Worm (Caenorhabditis elegans) whole organism, L2 larva: Measurements from ENCODE around the gene D2096.9.

ENCODE experiments used
- C34F6.9 ChIP-seq: fragments of 150-350 bp; optimal IDR thresholded peaks from 2 replicates; lab custom pipeline; 2014; ENCODE audit warnings: missing biosample characterization, missing genetic modification characterization
- F13H6.1 ChIP-seq: sonication (generic microtip); optimal IDR thresholded peaks from 2 replicates; lab custom pipeline; 2016; ENCODE audit warnings: missing genetic modification characterization, missing compliant biosample characterization
- R02D3.7 ChIP-seq: fragments of 150-350 bp; optimal IDR thresholded peaks from 2 replicates; lab custom pipeline; 2014; ENCODE audit warnings: missing biosample characterization, missing genetic modification characterization
- Y55F3AM.14 ChIP-seq: fragments of 200-800 bp; sonication (Bioruptor generic); optimal IDR thresholded peaks from 2 replicates; lab custom pipeline; 2018; ENCODE audit warnings: mild to moderate bottlenecking, missing genetic modification characterization, missing compliant biosample characterization
- ZK546.5 ChIP-seq: sonication (generic microtip); optimal IDR thresholded peaks from 2 replicates; lab custom pipeline; 2017; ENCODE audit warnings: missing biosample characterization, missing genetic modification characterization
- alr-1 ChIP-seq: fragments of 150-350 bp; optimal IDR thresholded peaks from 2 replicates; lab custom pipeline; 2014; ENCODE audit warnings: missing biosample characterization, missing genetic modification characterization
- aly-2 ChIP-seq: fragments of 150-350 bp; optimal IDR thresholded peaks from 2 replicates; lab custom pipeline; 2014; ENCODE audit warnings: missing biosample characterization, missing genetic modification characterization
- blmp-1 ChIP-seq: sonication (generic microtip); optimal IDR thresholded peaks from 2 replicates; lab custom pipeline; 2017; ENCODE audit warnings: missing genetic modification characterization, mild to moderate bottlenecking, missing compliant biosample characterization, antibody characterized with exemption, moderate library complexity; ENCODE audit not compliant: insufficient read depth
- ceh-16 ChIP-seq: fragments of 150-350 bp; optimal IDR thresholded peaks from 2 replicates; lab custom pipeline; 2014; ENCODE audit warnings: missing biosample characterization, missing genetic modification characterization
- ceh-82 ChIP-seq: fragments of 150-350 bp; optimal IDR thresholded peaks from 2 replicates; lab custom pipeline; 2014; ENCODE audit warnings: missing biosample characterization, missing genetic modification characterization
- crh-2 ChIP-seq: sonication (generic microtip); optimal IDR thresholded peaks from 2 replicates; lab custom pipeline; 2017; ENCODE audit warnings: missing biosample characterization, missing genetic modification characterization
- dmd-4 ChIP-seq: sonication (generic microtip); optimal IDR thresholded peaks from 2 replicates; lab custom pipeline; 2017; ENCODE audit warnings: missing biosample characterization, missing genetic modification characterization
- egl-27 ChIP-seq: sonication (generic microtip); optimal IDR thresholded peaks from 3 replicates; lab custom pipeline; 2017; ENCODE audit warnings: missing biosample characterization, missing genetic modification reagents, missing genetic modification characterization
- elt-1 ChIP-seq: fragments of 150-350 bp; optimal IDR thresholded peaks from 2 replicates; lab custom pipeline; 2014; ENCODE audit warnings: missing biosample characterization, missing genetic modification characterization
- fos-1 ChIP-seq: fragments of 150-350 bp; optimal IDR thresholded peaks from 2 replicates; lab custom pipeline; 2014; ENCODE audit warnings: missing biosample characterization, missing genetic modification characterization
- gmeb-1 ChIP-seq: fragments of 150-350 bp; optimal IDR thresholded peaks from 2 replicates; lab custom pipeline; 2014; ENCODE audit warnings: missing biosample characterization, missing genetic modification characterization
- lin-11 ChIP-seq: fragments of 150-350 bp; sonication (generic microtip); optimal IDR thresholded peaks from 2 replicates; lab custom pipeline; 2014; ENCODE audit warnings: missing biosample characterization, missing genetic modification characterization, inconsistent platforms, mixed read lengths
- lsy-2 ChIP-seq, 2 experiments: fragments of 150-350 bp in 1 of 2; sonication (generic microtip) in 1 of 2; optimal IDR thresholded peaks; 2 replicates each; lab custom pipeline; 2014 to 2017; ENCODE audit warnings: missing biosample characterization in 2 of 2, missing genetic modification characterization in 2 of 2
- mab-5 ChIP-seq: fragments of 150-350 bp; optimal IDR thresholded peaks from 2 replicates; lab custom pipeline; 2014; ENCODE audit warnings: missing biosample characterization, missing genetic modification characterization
- mbf-1 ChIP-seq: sonication (generic microtip); optimal IDR thresholded peaks from 2 replicates; lab custom pipeline; 2017; ENCODE audit warnings: missing biosample characterization, missing genetic modification characterization
- mdl-1 ChIP-seq, 2 experiments: fragments of 150-350 bp in 1 of 2; sonication (generic microtip) in 1 of 2; optimal IDR thresholded peaks; 2 replicates each; lab custom pipeline; 2017; ENCODE audit warnings: missing biosample characterization in 2 of 2, missing genetic modification characterization in 2 of 2
- nhr-10 ChIP-seq: sonication (generic microtip); optimal IDR thresholded peaks from 2 replicates; lab custom pipeline; 2017; ENCODE audit warnings: missing biosample characterization, missing genetic modification characterization
- nhr-12 ChIP-seq: fragments of 150-350 bp; optimal IDR thresholded peaks from 2 replicates; lab custom pipeline; 2014; ENCODE audit warnings: missing biosample characterization, missing genetic modification characterization
- nhr-129 ChIP-seq: fragments of 150-350 bp; optimal IDR thresholded peaks from 2 replicates; lab custom pipeline; 2014; ENCODE audit warnings: missing biosample characterization, missing genetic modification characterization
- nhr-21 ChIP-seq: fragments of 150-350 bp; optimal IDR thresholded peaks from 2 replicates; lab custom pipeline; 2014; ENCODE audit warnings: missing biosample characterization, missing genetic modification characterization
- nhr-23 ChIP-seq: fragments of 150-350 bp; optimal IDR thresholded peaks from 2 replicates; lab custom pipeline; 2014; ENCODE audit warnings: missing biosample characterization, missing genetic modification reagents, missing genetic modification characterization
- nhr-25 ChIP-seq: fragments of 150-350 bp; sonication (generic microtip); optimal IDR thresholded peaks from 3 replicates; lab custom pipeline; 2014; ENCODE audit warnings: missing biosample characterization, missing genetic modification characterization
- nhr-6 ChIP-seq: fragments of 150-350 bp; optimal IDR thresholded peaks from 2 replicates; lab custom pipeline; 2014; ENCODE audit warnings: missing biosample characterization, missing genetic modification characterization
- peb-1 ChIP-seq: fragments of 150-350 bp; optimal IDR thresholded peaks from 2 replicates; lab custom pipeline; 2014; ENCODE audit warnings: missing biosample characterization, missing genetic modification characterization
- sem-4 ChIP-seq: fragments of 150-350 bp; optimal IDR thresholded peaks from 2 replicates; lab custom pipeline; 2014; ENCODE audit warnings: missing biosample characterization, missing genetic modification reagents, missing genetic modification characterization
- sma-3 ChIP-seq: sonication (generic microtip); optimal IDR thresholded peaks from 2 replicates; lab custom pipeline; 2016; ENCODE audit warnings: missing genetic modification reagents, missing genetic modification characterization, missing compliant biosample characterization
- sma-9 ChIP-seq, 2 experiments: fragments of 150-350 bp in 1 of 2; sonication (generic microtip) in 1 of 2; optimal IDR thresholded peaks; 2 replicates each; lab custom pipeline; 2014 to 2016; ENCODE audit warnings: missing genetic modification characterization in 2 of 2, mild to moderate bottlenecking in 1 of 2, missing biosample characterization in 1 of 2, missing compliant biosample characterization in 1 of 2, missing genetic modification reagents in 1 of 2, moderate library complexity in 1 of 2
- unc-39 ChIP-seq: fragments of 150-350 bp; optimal IDR thresholded peaks from 2 replicates; lab custom pipeline; 2014; ENCODE audit warnings: missing biosample characterization, missing genetic modification characterization
- unc-55 ChIP-seq: fragments of 150-350 bp; sonication (generic microtip); optimal IDR thresholded peaks from 3 replicates; lab custom pipeline; 2014; ENCODE audit warnings: missing biosample characterization, missing genetic modification reagents, missing genetic modification characterization
- unc-62 ChIP-seq: fragments of 150-350 bp; optimal IDR thresholded peaks from 2 replicates; lab custom pipeline; 2014; ENCODE audit warnings: missing biosample characterization, missing genetic modification reagents, missing genetic modification characterization
- zag-1 ChIP-seq: fragments of 150-350 bp; optimal IDR thresholded peaks from 2 replicates; lab custom pipeline; 2014; ENCODE audit warnings: missing biosample characterization, missing genetic modification characterization
- ztf-1 ChIP-seq: fragments of 200-800 bp; sonication (Bioruptor generic); conservative IDR thresholded peaks from 2 replicates; pipeline ENCODE4 v1.3.6; 2022; ENCODE audit warnings: missing genetic modification characterization, missing compliant biosample characterization
- ztf-11 ChIP-seq: sonication (generic microtip); optimal IDR thresholded peaks from 2 replicates; lab custom pipeline; 2017; ENCODE audit warnings: missing biosample characterization, missing genetic modification characterization

Gene D2096.9

DNA sequence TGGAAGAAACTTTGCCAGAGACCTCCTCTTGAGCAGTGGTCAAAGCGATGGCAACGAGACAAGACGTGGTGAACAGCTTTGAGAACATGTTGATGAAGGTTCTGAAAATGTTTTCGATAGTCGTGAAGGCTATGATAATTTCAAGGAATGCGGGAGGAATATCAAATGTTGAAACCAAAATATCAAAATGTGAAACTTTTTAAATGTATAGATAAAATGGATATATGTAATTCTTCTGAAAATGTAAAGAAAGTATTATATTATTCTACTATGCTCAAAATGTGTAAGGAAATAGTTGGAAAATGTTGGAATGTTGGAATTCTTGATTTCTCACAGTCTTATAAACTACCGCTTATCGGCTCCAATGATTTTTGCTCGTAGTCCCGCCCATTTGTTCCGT lies 13.5 kb downstream of the D2096.9 start, which contains the start of gene D2096.6:
TSS of gene D2096.6 (minus strand) at position 101 of the 400 bp plus-strand sequence.
- TF ChIP-seq C34F6.9 (tag; lab: Kevin White, UChicago): no peak
- TF ChIP-seq nhr-25 (tag; lab: Kevin White, UChicago): no peak
- no peak for TF ChIP-seq nhr-129
- TF ChIP-seq Y55F3AM.14 (GFP tag; lab: Kevin White, UChicago): no peak
- no peak for TF ChIP-seq R02D3.7 (tag; lab: Kevin White, UChicago)
- no peak for TF ChIP-seq zag-1 (tag; lab: Kevin White, UChicago)
- TF ChIP-seq ceh-16: no peak
- no peak for TF ChIP-seq blmp-1 (tag; lab: Kevin White, UChicago)
- no peak for TF ChIP-seq alr-1 (tag; lab: Kevin White, UChicago)
- no peak for TF ChIP-seq dmd-4 (tag; lab: Kevin White, UChicago)
- TF ChIP-seq crh-2: no peak
- TF ChIP-seq, all 48 proteins: peak for 0

DNA sequence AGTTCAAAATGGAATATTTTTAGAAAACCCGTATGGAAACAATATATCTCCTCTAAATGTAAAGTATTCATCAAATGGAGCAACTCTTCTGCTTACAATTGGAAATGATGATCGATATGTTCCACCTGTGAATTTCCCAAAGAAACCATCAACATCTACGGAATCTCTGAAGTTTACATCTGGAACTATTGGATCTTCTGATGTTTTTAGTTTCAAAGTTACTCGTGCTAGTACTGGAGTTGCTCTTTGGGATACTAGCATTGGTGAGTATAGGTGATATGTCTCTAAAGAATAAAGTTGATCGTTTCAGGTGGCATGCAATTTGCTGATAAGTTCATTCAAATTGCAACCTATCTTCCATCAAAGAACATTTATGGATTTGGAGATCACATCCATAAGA lies 14.7 kb downstream of the D2096.9 start:
- no peak for TF ChIP-seq sma-3 (GFP tag; lab: Kevin White, UChicago)
- TF ChIP-seq aly-2 (tag; lab: Kevin White, UChicago): no peak
- TF ChIP-seq alr-1 (tag; lab: Kevin White, UChicago): no peak
- no peak for TF ChIP-seq mab-5 (tag; lab: Kevin White, UChicago)
- no peak for TF ChIP-seq crh-2
- no peak for TF ChIP-seq nhr-23 (tag; lab: Kevin White, UChicago)
- TF ChIP-seq F13H6.1 (tag; lab: Kevin White, UChicago): no peak
- no peak for TF ChIP-seq blmp-1 (tag; lab: Kevin White, UChicago)
- no peak for TF ChIP-seq lin-11
- no peak for TF ChIP-seq nhr-6 (tag; lab: Kevin White, UChicago)
- no peak for TF ChIP-seq unc-39 (tag; lab: Kevin White, UChicago)
- no peak for TF ChIP-seq mdl-1 (tag; optimal IDR thresholded peaks at IDR 0.05; lab: Kevin White, UChicago)
- no peak for TF ChIP-seq unc-62
- no peak for TF ChIP-seq mbf-1 (tag; lab: Kevin White, UChicago)
- TF ChIP-seq nhr-25 (tag; lab: Kevin White, UChicago): no peak

DNA sequence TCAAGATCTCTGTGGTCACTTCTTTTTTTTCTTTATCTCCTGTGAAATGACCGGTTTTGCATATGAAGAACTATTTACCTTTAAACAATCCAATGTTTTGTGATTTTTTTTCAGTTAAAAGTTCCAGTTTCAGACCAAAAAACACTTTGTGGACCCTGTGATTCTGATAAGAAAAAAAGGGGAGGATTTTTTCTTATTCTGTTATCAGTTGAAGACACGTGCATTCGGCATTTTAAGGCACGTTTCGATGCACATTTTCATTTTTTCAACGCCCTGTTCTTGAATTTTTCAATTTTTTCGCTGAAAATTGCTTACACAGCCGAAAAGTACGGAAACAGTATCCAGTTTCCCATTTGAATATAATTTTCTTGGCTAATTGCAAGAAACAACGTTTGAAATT lies 16.3 kb downstream of the D2096.9 start, which contains the start of gene aagr-1:
TSS of gene aagr-1 (plus strand) at position 227 of the 400 bp plus-strand sequence.
- no peak for TF ChIP-seq peb-1 (tag; lab: Kevin White, UChicago)
- peak; percentile 47 for TF ChIP-seq crh-2
- peak; percentile 45 for TF ChIP-seq fos-1 (tag; lab: Kevin White, UChicago)

ce11 chrIV:8363163-8363562 lies 19.4 kb downstream of the D2096.9 start, which contains the start of gene D2096.12:
D2096.12 (plus strand) TSS chrIV:8363463.
- TF ChIP-seq ceh-82 (tag; lab: Kevin White, UChicago) (no peak), unc-39 (tag; lab: Kevin White, UChicago) (no peak), nhr-12 (tag; lab: Kevin White, UChicago) (no peak), blmp-1 (tag; lab: Kevin White, UChicago) (no peak), gmeb-1 (no peak), nhr-129 (no peak), elt-1 (tag; lab: Kevin White, UChicago) (no peak), egl-27 (tag; lab: Kevin White, UChicago) (no peak), lin-11 (no peak), sem-4 (tag; lab: Kevin White, UChicago) (no peak), alr-1 (tag; lab: Kevin White, UChicago) (no peak), nhr-6 (tag; lab: Kevin White, UChicago) (no peak), ztf-1 (GFP tag; lab: Robert Waterston, UW) (no peak), crh-2 (no peak), C34F6.9 (tag; lab: Kevin White, UChicago) (no peak), lsy-2 (tag; optimal IDR thresholded peaks at IDR 0.05; lab: Kevin White, UChicago) (no peak)
- TF ChIP-seq, all 48 proteins: peak for 0

- TF ChIP-seq ztf-11: no peak
- no peak for TF ChIP-seq crh-2
- TF ChIP-seq fos-1 (tag; lab: Kevin White, UChicago): no peak
- no peak for TF ChIP-seq lin-11
- TF ChIP-seq F13H6.1 (tag; lab: Kevin White, UChicago): no peak
- TF ChIP-seq gmeb-1: no peak
- TF ChIP-seq unc-55 (GFP tag; lab: Kevin White, UChicago): no peak
- no peak for TF ChIP-seq dmd-4 (tag; lab: Kevin White, UChicago)
- no peak for TF ChIP-seq sma-9 (GFP tag; optimal IDR thresholded peaks at IDR 0.05; lab: Kevin White, UChicago)
- no peak for TF ChIP-seq sma-9 (tag; optimal IDR thresholded peaks at IDR 0.05; lab: Kevin White, UChicago)
- no peak for TF ChIP-seq alr-1 (tag; lab: Kevin White, UChicago)
- no peak for TF ChIP-seq blmp-1 (tag; lab: Kevin White, UChicago)
- TF ChIP-seq nhr-10 (tag; lab: Kevin White, UChicago): no peak
- TF ChIP-seq nhr-21 (tag; lab: Kevin White, UChicago): no peak
- no peak for TF ChIP-seq C34F6.9 (tag; lab: Kevin White, UChicago)
- no peak for TF ChIP-seq mdl-1 (tag; optimal IDR thresholded peaks at IDR 0.05; lab: Kevin White, UChicago)
- TF ChIP-seq lsy-2 (tag; optimal IDR thresholded peaks at IDR 0.05; lab: Kevin White, UChicago): no peak
- TF ChIP-seq ZK546.5 (tag; lab: Kevin White, UChicago): no peak
Measured at ce11 chrIV:8360817-8361216, 21.8 kb downstream of the D2096.9 start, which contains the start of gene sqv-1. sqv-1 (plus strand) TSS chrIV:8361117.
